Fruit fly (Drosophila melanogaster): Measurements from ENCODE around the gene Ravus.

dm6 chr3R:13258696-13259567, 4.9 kb downstream of the Ravus start, which contains the start of gene Ace:
- TF ChIP-seq ttk (optimal IDR thresholded peaks at IDR 0.05) = no peak
- TF ChIP-seq psq (optimal IDR thresholded peaks at IDR 0.05) = no peak
- no peak for TF ChIP-seq h (optimal IDR thresholded peaks at IDR 0.05)
- TF ChIP-seq Sin3A (optimal IDR thresholded peaks at IDR 0.05) = no peak
- TF ChIP-seq insv (optimal IDR thresholded peaks at IDR 0.05) = no peak
- no peak for TF ChIP-seq Myc (optimal IDR thresholded peaks at IDR 0.05)

All from Kc167 (cell line).